Fruit fly (Drosophila melanogaster): ENCODE data around the gene Dop1R2.

The Dop1R2 gene

DNA sequence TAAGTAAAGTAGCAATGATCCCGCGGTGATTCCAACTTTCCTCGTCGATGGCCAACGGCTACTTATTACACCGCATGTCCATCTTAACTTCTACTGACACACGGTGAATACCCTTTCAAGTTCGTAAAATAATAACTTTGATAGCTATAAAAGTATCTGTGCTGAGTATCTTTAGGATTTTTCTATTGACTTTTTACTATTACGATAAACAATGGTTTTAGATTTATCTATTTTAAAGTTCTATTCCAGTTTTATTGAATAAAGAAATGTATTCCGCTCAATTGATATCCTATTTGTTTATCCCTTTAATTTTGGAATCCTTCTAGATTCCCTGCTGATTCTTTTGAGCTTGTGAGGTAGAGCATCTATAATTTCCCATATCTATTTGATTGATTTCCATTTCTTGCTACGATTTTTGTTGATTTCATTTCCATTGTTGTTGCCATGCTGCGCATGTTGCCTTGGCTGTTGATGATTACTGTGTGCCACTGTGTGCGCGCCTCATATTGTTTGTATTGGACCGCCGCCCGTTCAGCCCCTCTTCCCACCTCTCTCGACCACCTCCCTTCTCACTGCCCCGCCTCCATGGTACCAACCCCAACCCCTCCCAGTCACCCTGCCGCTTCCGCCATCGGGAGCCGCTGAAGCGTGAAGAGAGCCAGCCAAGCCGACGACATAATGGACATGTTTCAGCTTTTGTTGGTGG lies 30.2 kb upstream of the Dop1R2 start:
- TF ChIP-seq pan (optimal IDR thresholded peaks at IDR 0.05) (no peak), usp (GFP tag; optimal IDR thresholded peaks at IDR 0.05) (no peak)

DNA sequence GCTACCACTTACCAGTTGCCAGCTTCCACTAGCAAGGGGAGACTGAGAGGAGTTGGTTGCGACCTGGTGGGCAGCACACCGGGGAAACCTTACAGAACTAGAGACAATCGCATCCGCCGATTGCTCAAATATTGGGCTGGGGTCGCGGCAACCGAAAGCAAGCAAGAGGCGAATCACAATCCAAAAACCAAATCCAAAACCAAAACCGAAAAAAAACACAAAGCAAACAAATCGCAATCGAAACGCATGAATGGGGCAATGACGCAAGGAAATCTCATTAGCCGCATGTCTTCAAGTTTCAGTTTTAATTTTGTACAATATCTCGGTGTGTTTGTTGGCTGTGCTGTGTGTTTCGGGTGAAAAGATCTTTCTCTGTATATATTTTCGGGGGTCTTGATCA lies 29.4 kb upstream of the Dop1R2 start, which contains the start of gene Obp99c:
Gene Obp99c (minus strand): TSS at position 101 of the 400 bp plus-strand sequence.
- TF ChIP-seq pan (optimal IDR thresholded peaks at IDR 0.05) (no peak), usp (GFP tag; optimal IDR thresholded peaks at IDR 0.05) (no peak), EcR (GFP tag; optimal IDR thresholded peaks at IDR 0.05) (no peak), psq (optimal IDR thresholded peaks at IDR 0.05) (no peak), Dll (optimal IDR thresholded peaks at IDR 0.05) (no peak), CG8478 (optimal IDR thresholded peaks at IDR 0.05) (no peak)

DNA sequence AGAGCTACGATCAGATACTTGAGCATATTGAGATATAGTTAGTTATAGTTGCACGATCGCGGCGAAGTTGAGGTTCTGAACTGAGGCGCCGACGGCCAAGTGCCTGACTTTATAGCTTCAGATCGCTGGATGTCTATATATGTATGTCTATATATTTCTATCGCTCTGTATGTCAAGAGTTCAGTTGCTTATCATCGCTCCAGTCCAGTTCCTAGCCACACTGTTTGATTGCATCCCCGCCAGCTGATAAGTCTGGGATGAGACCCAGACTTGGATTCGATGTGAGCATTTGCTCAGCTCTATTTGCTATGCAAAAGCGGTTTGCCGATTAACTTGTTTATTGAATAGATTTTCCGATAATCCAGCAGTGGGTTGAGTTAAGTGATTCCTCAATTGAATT lies 26.9 kb upstream of the Dop1R2 start:
- no peak for TF ChIP-seq Dll (optimal IDR thresholded peaks at IDR 0.05)

DNA sequence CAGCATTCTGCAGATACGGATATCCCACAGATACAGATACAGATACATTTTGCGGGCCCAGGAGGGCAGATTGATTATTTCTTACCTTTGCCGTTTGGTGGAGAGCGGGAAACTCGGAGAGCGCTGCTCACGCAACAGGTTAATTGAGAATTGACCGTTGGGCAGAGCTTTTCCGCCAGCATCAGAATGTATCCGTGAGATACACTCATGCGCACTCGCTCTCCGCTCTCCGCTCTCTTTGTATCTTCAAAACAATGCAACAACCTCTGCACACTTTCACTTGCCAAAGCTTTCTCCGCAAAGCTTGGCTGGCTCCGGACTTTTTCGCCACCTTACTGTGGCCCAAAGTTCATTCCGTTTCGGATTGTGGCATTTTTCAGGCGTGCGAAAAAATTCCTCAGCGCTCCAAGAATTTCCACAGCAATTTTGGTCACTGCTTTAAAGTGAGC lies 22.4 kb upstream of the Dop1R2 start, which contains the start of the genes CG7582 and Gycalpha99B:
Gene CG7582 (minus strand): TSS at position 127 of the 449 bp plus-strand sequence.
Gene Gycalpha99B (plus strand): TSS at position 352 of the 449 bp plus-strand sequence.
- TF ChIP-seq usp (GFP tag; optimal IDR thresholded peaks at IDR 0.05) (no peak), Dll (optimal IDR thresholded peaks at IDR 0.05) (peak; percentile 86)

DNA sequence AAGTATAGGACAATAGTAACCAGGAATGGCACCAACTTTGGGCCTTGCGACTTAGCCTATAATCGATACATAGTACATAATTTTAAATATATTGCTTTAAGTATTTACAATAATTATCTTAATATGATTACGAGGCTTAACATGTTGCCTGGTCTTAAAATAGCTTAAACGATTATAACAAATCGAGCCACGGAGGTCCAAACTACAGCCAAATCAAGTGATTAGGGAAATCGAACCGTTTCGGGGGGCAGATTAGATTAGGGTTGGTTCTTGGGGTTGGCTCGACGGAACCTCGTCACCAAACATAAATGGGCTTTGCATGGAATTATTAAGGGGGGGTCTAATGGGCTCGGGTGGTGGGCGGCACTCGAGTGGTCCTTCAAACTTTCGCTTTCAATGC lies 21.5 kb upstream of the Dop1R2 start:
- TF ChIP-seq CG8478 (optimal IDR thresholded peaks at IDR 0.05) (no peak), Dll (optimal IDR thresholded peaks at IDR 0.05) (no peak), EcR (GFP tag; optimal IDR thresholded peaks at IDR 0.05) (no peak), usp (GFP tag; optimal IDR thresholded peaks at IDR 0.05) (no peak), psq (optimal IDR thresholded peaks at IDR 0.05) (no peak), pan (optimal IDR thresholded peaks at IDR 0.05) (no peak)

DNA sequence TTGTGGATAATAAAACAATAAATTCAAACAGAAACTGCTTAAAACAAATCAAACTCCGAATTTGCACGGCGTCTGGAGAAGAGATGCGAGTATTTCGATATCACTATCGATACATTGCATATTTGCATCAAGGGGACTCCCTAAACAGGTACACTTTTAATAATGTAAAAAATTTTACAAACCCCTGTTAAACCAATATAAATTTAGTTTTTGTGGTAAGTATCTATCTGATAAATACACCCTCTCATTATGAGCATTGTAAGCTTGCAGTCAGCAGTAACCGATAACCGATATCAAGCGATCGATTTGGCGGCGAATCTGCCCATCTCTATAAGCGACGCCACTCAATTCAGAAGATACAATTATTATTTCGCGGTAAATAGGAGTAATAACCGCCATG lies 15.5 kb upstream of the Dop1R2 start, which contains the start of the genes Bub3 and Cap-D2:
Gene Bub3 (minus strand): TSS at position 89 of the 400 bp plus-strand sequence.
Gene Cap-D2 (plus strand): TSS at position 319 of the 400 bp plus-strand sequence.
- TF ChIP-seq usp (GFP tag; optimal IDR thresholded peaks at IDR 0.05) (no peak), EcR (GFP tag; optimal IDR thresholded peaks at IDR 0.05) (no peak), CG8478 (optimal IDR thresholded peaks at IDR 0.05) (no peak), psq (optimal IDR thresholded peaks at IDR 0.05) (no peak), Dll (optimal IDR thresholded peaks at IDR 0.05) (no peak), pan (optimal IDR thresholded peaks at IDR 0.05) (no peak)

DNA sequence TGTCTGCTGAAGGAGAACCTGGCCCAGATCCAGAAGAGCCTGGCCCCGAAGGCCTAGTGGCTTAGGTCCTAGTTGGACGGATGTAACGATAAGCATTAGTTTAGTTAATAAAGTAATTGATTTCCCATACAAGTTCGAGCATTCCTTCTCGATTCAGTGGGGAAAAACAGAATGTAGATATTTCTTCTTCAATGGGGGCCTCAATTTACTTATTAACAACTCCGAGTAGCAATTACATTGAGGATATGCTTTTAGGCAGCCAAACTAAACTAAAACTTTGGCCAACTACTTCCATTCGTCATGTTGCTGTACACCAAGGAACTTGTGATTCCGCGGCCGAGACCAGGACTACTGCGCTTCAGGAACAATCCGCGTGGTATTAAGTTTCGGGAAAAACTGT lies 12.4 kb upstream of the Dop1R2 start, which contains the start of gene ppk19:
Gene ppk19 (plus strand): TSS at position 301 of the 400 bp plus-strand sequence.
- TF ChIP-seq CG8478 (optimal IDR thresholded peaks at IDR 0.05): no peak
- no peak for TF ChIP-seq Dll (optimal IDR thresholded peaks at IDR 0.05)
- TF ChIP-seq psq (optimal IDR thresholded peaks at IDR 0.05): no peak
- no peak for TF ChIP-seq pan (optimal IDR thresholded peaks at IDR 0.05)

DNA sequence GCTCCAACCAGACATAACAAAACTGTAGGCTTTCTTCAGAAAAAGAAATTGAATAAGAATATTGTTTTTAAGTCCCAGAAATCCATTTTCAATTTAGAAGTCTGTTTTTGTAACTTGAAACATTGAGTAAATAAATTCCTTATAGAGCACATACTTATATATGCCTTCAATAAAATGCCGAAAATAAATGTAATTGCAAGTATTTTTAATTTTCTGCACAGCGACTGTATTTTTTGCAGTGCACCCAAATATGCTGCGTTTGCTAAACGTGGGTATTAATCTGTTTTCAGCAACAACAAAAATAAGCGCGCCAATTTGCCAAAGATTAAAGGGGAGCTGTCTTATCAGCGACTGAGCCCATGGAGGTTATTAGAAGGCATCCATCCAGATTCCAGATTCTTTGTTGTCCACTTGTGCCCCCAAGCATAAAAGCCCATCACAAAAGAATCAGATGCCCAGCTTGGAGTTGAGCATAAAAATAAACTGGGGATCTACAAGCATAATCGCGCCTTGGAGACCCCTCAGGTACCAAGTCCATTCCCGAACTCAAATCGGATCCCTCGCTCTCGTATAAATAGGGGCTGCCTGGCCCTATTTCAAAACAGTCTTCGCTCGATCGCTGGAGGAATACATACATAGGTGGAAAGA lies 11.4 kb upstream of the Dop1R2 start, which contains the start of gene Obp99a:
Gene Obp99a (plus strand): TSS at position 598 of the 648 bp plus-strand sequence.
- TF ChIP-seq pan (optimal IDR thresholded peaks at IDR 0.05) (no peak), EcR (GFP tag; optimal IDR thresholded peaks at IDR 0.05) (no peak), psq (optimal IDR thresholded peaks at IDR 0.05) (no peak), Dll (optimal IDR thresholded peaks at IDR 0.05) (no peak), usp (GFP tag; optimal IDR thresholded peaks at IDR 0.05) (no peak), CG8478 (optimal IDR thresholded peaks at IDR 0.05) (no peak)

DNA sequence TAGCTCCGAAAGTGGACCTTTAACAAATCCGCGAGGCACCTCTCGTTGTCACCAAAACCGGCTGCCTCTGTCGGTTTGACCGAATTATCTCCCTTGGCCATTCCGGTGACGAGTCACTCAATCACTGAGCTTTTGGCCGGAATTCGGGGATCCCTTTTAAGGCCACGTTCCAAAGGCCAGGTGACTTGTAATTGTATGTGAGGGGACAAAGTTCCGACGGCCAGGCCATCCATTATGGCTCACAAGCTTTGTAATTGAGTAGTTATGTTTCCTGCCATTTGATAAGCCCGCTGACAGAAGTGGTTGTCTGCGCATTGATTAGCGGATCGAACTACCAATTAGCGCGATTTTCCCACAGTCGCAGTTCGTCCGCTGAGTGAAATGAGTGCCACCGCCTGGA lies 9.0 kb upstream of the Dop1R2 start, which contains the start of the genes ppk20 and ppk30:
Gene ppk20 (minus strand): TSS at position 101 of the 400 bp plus-strand sequence.
Gene ppk30 (plus strand): TSS at position 373 of the 400 bp plus-strand sequence.
- TF ChIP-seq Dll (optimal IDR thresholded peaks at IDR 0.05): no peak
- no peak for TF ChIP-seq CG8478 (optimal IDR thresholded peaks at IDR 0.05)
- TF ChIP-seq pan (optimal IDR thresholded peaks at IDR 0.05): no peak
- TF ChIP-seq usp (GFP tag; optimal IDR thresholded peaks at IDR 0.05): no peak
- no peak for TF ChIP-seq psq (optimal IDR thresholded peaks at IDR 0.05)
- TF ChIP-seq EcR (GFP tag; optimal IDR thresholded peaks at IDR 0.05): no peak

DNA sequence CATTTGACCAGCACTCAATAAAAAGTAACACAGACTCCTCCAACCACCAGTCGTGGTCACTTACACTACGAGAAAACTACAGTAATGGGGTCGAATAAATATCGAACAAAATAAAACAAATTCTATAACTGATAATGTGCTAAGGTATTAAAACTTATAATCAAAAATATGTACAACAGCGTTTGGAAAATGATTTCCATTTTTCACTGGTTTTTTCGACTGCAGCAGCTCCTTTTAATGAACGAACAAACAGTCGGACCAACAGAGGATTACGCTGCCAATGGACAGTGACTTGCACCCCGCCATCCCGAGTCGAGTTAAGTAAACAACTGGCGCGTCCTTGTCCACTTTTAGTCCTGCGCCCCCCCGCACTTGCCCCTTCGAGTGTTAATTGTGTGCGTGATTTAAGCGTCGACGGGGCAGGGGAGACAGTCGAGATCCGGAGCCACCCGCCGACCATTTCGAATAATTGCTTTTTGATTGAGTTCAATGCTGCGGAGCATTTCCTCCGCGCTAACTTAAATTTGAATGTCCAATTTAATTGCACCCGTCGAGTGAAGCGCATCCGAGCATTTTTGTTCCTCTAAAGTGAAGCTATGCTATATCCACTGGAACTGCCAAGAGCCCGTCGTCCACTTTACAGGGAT lies 4.5 kb upstream of the Dop1R2 start, which contains the start of gene ppk21:
Gene ppk21 (plus strand): TSS at position 597 of the 647 bp plus-strand sequence.
- TF ChIP-seq pan (optimal IDR thresholded peaks at IDR 0.05): no peak
- TF ChIP-seq Dll (optimal IDR thresholded peaks at IDR 0.05): no peak
- no peak for TF ChIP-seq usp (GFP tag; optimal IDR thresholded peaks at IDR 0.05)
- TF ChIP-seq psq (optimal IDR thresholded peaks at IDR 0.05): no peak
- TF ChIP-seq CG8478 (optimal IDR thresholded peaks at IDR 0.05): no peak
- no peak for TF ChIP-seq EcR (GFP tag; optimal IDR thresholded peaks at IDR 0.05)

DNA sequence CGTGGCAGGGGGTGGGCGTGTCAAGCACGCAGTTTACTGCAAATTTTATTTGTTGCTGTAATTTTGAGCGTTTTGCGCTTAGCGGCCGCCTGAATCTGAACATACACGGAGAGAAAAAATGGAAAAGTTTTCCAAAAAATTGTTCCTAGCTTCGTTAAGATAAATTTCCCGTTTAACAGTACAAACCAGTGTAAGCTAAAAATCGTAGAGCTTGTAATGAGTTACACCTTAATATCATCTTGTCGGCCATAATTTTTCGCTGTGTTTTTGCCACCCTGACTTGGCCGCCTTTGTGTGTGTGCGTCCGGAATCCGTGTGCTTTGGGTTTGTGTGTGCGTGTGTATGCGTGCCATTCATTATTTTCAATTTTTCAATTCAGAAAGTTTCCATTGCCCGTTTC lies 8.3 kb downstream of the Dop1R2 start:
- no peak for TF ChIP-seq pan (optimal IDR thresholded peaks at IDR 0.05)
- no peak for TF ChIP-seq usp (GFP tag; optimal IDR thresholded peaks at IDR 0.05)
- TF ChIP-seq psq (optimal IDR thresholded peaks at IDR 0.05): no peak
- TF ChIP-seq EcR (GFP tag; optimal IDR thresholded peaks at IDR 0.05): no peak
- TF ChIP-seq Dll (optimal IDR thresholded peaks at IDR 0.05): no peak
- no peak for TF ChIP-seq CG8478 (optimal IDR thresholded peaks at IDR 0.05)

DNA sequence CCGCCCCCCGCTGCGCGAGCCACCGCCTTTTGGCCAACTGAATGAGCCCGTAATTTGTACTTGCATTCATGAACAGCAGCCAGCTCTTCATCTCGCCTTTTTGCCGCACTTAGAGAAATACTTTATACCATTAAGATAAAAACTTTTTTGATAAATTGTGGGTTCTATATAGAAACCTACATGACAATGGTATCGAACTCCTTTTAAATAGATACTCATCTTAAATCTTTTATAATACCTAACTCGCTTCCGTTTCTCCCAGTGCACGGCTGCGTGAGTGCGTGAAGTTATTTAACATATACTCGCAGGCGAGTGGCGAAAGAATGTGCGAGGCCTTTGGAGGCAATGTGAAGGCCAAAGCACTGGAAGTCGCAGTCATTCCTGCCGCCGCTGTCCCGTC lies 33.9 kb downstream of the Dop1R2 start:
- no peak for TF ChIP-seq Dll (optimal IDR thresholded peaks at IDR 0.05)
- no peak for TF ChIP-seq pan (optimal IDR thresholded peaks at IDR 0.05)
- TF ChIP-seq EcR (GFP tag; optimal IDR thresholded peaks at IDR 0.05): no peak
- TF ChIP-seq CG8478 (optimal IDR thresholded peaks at IDR 0.05): no peak
- TF ChIP-seq psq (optimal IDR thresholded peaks at IDR 0.05): no peak
- TF ChIP-seq usp (GFP tag; optimal IDR thresholded peaks at IDR 0.05): no peak
